Worm (Caenorhabditis elegans): ENCODE measurements around the gene C16C8.12.

- TF ChIP-seq tbx-2 (tag; optimal IDR thresholded peaks at IDR 0.05) (no peak), skn-1 (tag; optimal IDR thresholded peaks at IDR 0.05) (no peak), fkh-10 (GFP tag; optimal IDR thresholded peaks at IDR 0.05) (no peak), rnt-1 (tag; optimal IDR thresholded peaks at IDR 0.05) (no peak)
Measured at ce11 chrII:3461586-3461985, 9.1 kb downstream of the C16C8.12 start, which contains the start of gene C16C8.8.
